Worm (Caenorhabditis elegans) whole organism, midembryonic: ENCODE data around the gene sri-72.

Experiments used
- T22C8.4 ChIP-seq: fragments of 200-800 bp; sonication (Bioruptor generic); IDR thresholded peaks from 2 replicates; pipeline ENCODE4 v1.3.6; 2022; ENCODE audit warnings: missing genetic modification characterization, missing compliant biosample characterization
- cog-1 ChIP-seq: sonication (generic microtip); optimal IDR thresholded peaks from 2 replicates; lab custom pipeline; 2016; ENCODE audit warnings: missing genetic modification characterization, missing compliant biosample characterization
- flt-1 ChIP-seq: fragments of 200-800 bp; sonication (Bioruptor generic); IDR thresholded peaks from 2 replicates; pipeline ENCODE4 v1.3.6; 2022; ENCODE audit warnings: missing genetic modification characterization, missing compliant biosample characterization
- klf-2 ChIP-seq: fragments of 200-800 bp; sonication (Bioruptor generic); conservative IDR thresholded peaks from 2 replicates; pipeline ENCODE4 v1.3.6; 2022; ENCODE audit warnings: missing genetic modification reagents, missing genetic modification characterization, missing compliant biosample characterization
- med-1 ChIP-seq: sonication (generic microtip); optimal IDR thresholded peaks from 2 replicates; lab custom pipeline; 2017; ENCODE audit warnings: missing genetic modification characterization, mild to moderate bottlenecking, missing compliant biosample characterization, antibody characterized with exemption, missing genetic modification reagents; ENCODE audit not compliant: insufficient read depth
- ref-1 ChIP-seq: fragments of 200-800 bp; sonication (Bioruptor generic); conservative IDR thresholded peaks from 2 replicates; pipeline ENCODE4 v1.3.6; 2022; ENCODE audit warnings: missing genetic modification reagents, missing genetic modification characterization, missing compliant biosample characterization
- tab-1 ChIP-seq: fragments of 200-800 bp; sonication (Bioruptor generic); IDR thresholded peaks from 2 replicates; pipeline ENCODE4 v1.3.6; 2022; ENCODE audit warnings: missing genetic modification characterization, missing compliant biosample characterization
- ztf-23 ChIP-seq: fragments of 200-800 bp; sonication (Bioruptor generic); IDR thresholded peaks from 2 replicates; pipeline ENCODE4 v1.3.6; 2022; ENCODE audit warnings: missing genetic modification reagents, missing genetic modification characterization, missing compliant biosample characterization
- ztf-29 ChIP-seq: fragments of 200-800 bp; sonication (Bioruptor generic); IDR thresholded peaks from 2 replicates; pipeline ENCODE4 v1.3.6; 2022; ENCODE audit warnings: missing genetic modification reagents, missing genetic modification characterization, missing compliant biosample characterization

Gene sri-72

ce11 chrV:541470-541869 is 26.5 kb downstream of the sri-72 start:
- TF ChIP-seq flt-1 (no peak), ref-1 (GFP tag; lab: Robert Waterston, UW) (no peak), klf-2 (GFP tag; lab: Robert Waterston, UW) (no peak), ztf-23 (GFP tag; lab: Robert Waterston, UW) (no peak)

DNA sequence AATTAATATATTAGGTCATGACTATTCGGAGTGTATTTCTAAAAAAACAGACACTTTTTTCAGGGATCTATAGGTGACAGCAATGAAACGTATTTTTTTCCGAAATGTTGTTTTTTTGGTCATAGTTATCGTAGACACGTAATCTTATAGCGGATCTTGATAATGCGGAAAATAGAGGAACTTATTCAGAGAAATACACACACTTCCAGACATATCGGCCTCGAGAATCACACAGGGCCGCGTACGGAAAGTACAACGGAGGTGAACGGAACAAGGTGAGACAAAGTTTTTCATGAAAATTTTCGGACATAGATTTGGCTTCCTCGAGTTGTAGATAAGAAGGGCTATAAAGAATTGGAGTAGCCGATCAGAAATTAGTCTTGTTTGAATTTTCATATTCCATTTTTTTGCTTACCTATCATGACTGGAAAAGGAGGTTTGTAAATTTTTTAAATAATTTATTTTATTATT is 28.9 kb downstream of the sri-72 start, which contains the start of gene nhr-155:
Gene nhr-155, plus strand, starts transcription at position 421 of the 471 bp plus-strand sequence.
- TF ChIP-seq cog-1 (tag; lab: Kevin White, UChicago) (no peak), ref-1 (GFP tag; lab: Robert Waterston, UW) (no peak), ztf-23 (GFP tag; lab: Robert Waterston, UW) (no peak), flt-1 (no peak), med-1 (GFP tag; lab: Kevin White, UChicago) (no peak), tab-1 (GFP tag; lab: Robert Waterston, UW) (no peak), klf-2 (GFP tag; lab: Robert Waterston, UW) (no peak), ztf-29 (GFP tag; lab: Robert Waterston, UW) (no peak), T22C8.4 (GFP tag; lab: Robert Waterston, UW) (no peak)

DNA sequence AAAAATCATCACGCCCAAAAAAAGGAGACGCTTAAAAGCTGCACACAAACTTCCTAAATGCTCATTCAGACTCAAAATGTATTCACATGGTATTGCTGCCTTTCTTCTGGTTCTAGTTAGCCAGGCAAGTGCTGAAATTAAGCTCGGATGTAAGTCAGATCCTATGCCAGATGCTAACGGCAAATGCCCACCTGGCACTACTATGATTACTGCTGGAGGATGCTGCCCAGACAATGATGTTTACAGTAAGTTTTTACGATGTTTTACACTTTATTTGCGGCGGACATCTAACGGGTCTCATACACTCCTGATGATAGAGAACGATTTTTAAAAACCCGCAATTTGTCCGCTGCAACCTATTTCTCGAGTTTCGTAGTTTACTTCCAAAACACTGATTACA is 31.4 kb downstream of the sri-72 start, which contains the start of gene C14C6.5:
Gene C14C6.5, plus strand, starts transcription at position 58 of the 400 bp plus-strand sequence.
- TF ChIP-seq ztf-23 (GFP tag; lab: Robert Waterston, UW) (no peak), flt-1 (no peak), tab-1 (GFP tag; lab: Robert Waterston, UW) (no peak), ztf-29 (GFP tag; lab: Robert Waterston, UW) (no peak), med-1 (GFP tag; lab: Kevin White, UChicago) (no peak), klf-2 (GFP tag; lab: Robert Waterston, UW) (no peak), T22C8.4 (GFP tag; lab: Robert Waterston, UW) (no peak), ref-1 (GFP tag; lab: Robert Waterston, UW) (no peak), cog-1 (tag; lab: Kevin White, UChicago) (no peak)

- TF ChIP-seq flt-1 (no peak), ref-1 (GFP tag; lab: Robert Waterston, UW) (no peak), T22C8.4 (GFP tag; lab: Robert Waterston, UW) (no peak), ztf-29 (GFP tag; lab: Robert Waterston, UW) (no peak), cog-1 (tag; lab: Kevin White, UChicago) (no peak), klf-2 (GFP tag; lab: Robert Waterston, UW) (no peak), ztf-23 (GFP tag; lab: Robert Waterston, UW) (no peak), tab-1 (GFP tag; lab: Robert Waterston, UW) (no peak), med-1 (GFP tag; lab: Kevin White, UChicago) (no peak)
These were observed 33.8 kb downstream of the sri-72 start, which contains the start of gene nhr-132 for ce11 chrV:534176-534575. Gene nhr-132, plus strand, starts transcription at chrV:534446.

ce11 chrV:532046-532445 is 36.0 kb downstream of the sri-72 start, which contains the start of gene nhr-58:
Gene nhr-58, plus strand, starts transcription at chrV:532259.
- no peak for TF ChIP-seq ztf-23 (GFP tag; lab: Robert Waterston, UW)
- peak; percentile 47 for TF ChIP-seq cog-1 (tag; lab: Kevin White, UChicago)
- 0 out of 2 replicates have a peak, but pooled peaks have one; percentile 10 for TF ChIP-seq ztf-29 (GFP tag; lab: Robert Waterston, UW)

- TF ChIP-seq ztf-29 (GFP tag; lab: Robert Waterston, UW) (no peak), ref-1 (GFP tag; lab: Robert Waterston, UW) (no peak), cog-1 (tag; lab: Kevin White, UChicago) (no peak), flt-1 (no peak), tab-1 (GFP tag; lab: Robert Waterston, UW) (no peak)
These were observed 40.4 kb downstream of the sri-72 start, which contains the start of gene srw-108 for ce11 chrV:527602-528001. Gene srw-108, plus strand, starts transcription at chrV:527902.

- TF ChIP-seq flt-1 (no peak), med-1 (GFP tag; lab: Kevin White, UChicago) (no peak), klf-2 (GFP tag; lab: Robert Waterston, UW) (no peak), ztf-29 (GFP tag; lab: Robert Waterston, UW) (no peak), cog-1 (tag; lab: Kevin White, UChicago) (no peak), tab-1 (GFP tag; lab: Robert Waterston, UW) (no peak), ztf-23 (GFP tag; lab: Robert Waterston, UW) (no peak), ref-1 (GFP tag; lab: Robert Waterston, UW) (no peak)
These were observed 43.0 kb downstream of the sri-72 start, which contains the start of gene R11G11.16 for ce11 chrV:525040-525439. Gene R11G11.16, minus strand, starts transcription at chrV:525140.

DNA sequence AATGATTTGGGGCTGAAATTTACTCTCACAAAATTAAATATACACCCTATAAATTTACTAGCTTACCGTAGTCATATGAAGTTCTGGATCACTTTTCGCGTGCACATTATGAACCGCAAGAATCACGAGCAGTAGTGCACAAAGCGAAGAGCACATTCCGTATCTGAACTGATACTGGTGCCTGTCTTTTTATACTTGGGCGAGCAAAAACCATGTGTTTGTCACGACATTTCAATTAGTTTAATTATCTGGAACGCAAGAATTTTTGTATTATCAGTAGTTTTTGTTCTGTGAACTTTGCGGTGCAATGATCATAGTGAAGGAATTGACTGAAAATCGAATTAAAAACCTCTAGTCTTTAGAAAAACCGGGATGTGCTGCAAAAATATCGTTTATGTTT is 43.9 kb downstream of the sri-72 start, which contains the start of gene lipl-3:
Gene lipl-3, minus strand, starts transcription at position 161 of the 400 bp plus-strand sequence.
- TF ChIP-seq flt-1 (no peak), T22C8.4 (GFP tag; lab: Robert Waterston, UW) (no peak), ztf-29 (GFP tag; lab: Robert Waterston, UW) (no peak), med-1 (GFP tag; lab: Kevin White, UChicago) (no peak), klf-2 (GFP tag; lab: Robert Waterston, UW) (no peak), tab-1 (GFP tag; lab: Robert Waterston, UW) (no peak), cog-1 (tag; lab: Kevin White, UChicago) (no peak), ref-1 (GFP tag; lab: Robert Waterston, UW) (no peak), ztf-23 (GFP tag; lab: Robert Waterston, UW) (no peak)

ce11 chrV:521517-521916 is 46.5 kb downstream of the sri-72 start, which contains the start of gene srw-107:
Gene srw-107, minus strand, starts transcription at chrV:521617.
- TF ChIP-seq ztf-29 (GFP tag; lab: Robert Waterston, UW) (no peak), ztf-23 (GFP tag; lab: Robert Waterston, UW) (no peak), klf-2 (GFP tag; lab: Robert Waterston, UW) (no peak), ref-1 (GFP tag; lab: Robert Waterston, UW) (no peak), cog-1 (tag; lab: Kevin White, UChicago) (no peak), med-1 (GFP tag; lab: Kevin White, UChicago) (no peak), T22C8.4 (GFP tag; lab: Robert Waterston, UW) (no peak), tab-1 (GFP tag; lab: Robert Waterston, UW) (no peak), flt-1 (no peak)
